Fruit fly (Drosophila melanogaster): ENCODE results near the gene TTLL1B.

TTLL1B gene

DNA sequence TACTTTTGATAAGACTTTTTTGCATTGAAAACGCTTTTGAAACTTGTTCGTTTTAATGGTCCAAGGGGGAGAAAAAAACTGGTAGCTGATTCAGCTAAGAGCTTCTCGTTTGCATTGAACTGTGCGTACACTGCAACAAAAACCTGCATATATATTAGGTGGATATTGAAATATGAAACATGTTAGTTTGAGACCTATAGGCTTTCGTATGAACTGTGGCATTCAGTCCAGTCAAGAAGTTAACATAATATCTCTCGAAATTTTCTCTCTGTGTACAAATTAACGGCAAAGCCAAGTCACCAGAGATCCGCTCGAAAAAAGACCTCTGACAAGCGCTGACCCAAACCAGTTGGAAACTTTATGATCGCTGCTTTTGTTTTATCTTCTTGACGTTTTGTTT lies 50.0 kb downstream of the TTLL1B start (continued):
- TF ChIP-seq CG2116 (GFP tag; optimal IDR thresholded peaks at IDR 0.05) = peak; percentile 30

dm6 chr3L:4698496-4698895 lies 50.4 kb downstream of the TTLL1B start:
- TF ChIP-seq Sox102F (GFP tag; optimal IDR thresholded peaks at IDR 0.05) (no peak), ATbp (GFP tag; optimal IDR thresholded peaks at IDR 0.05) (no peak), Adf1 (GFP tag; IDR thresholded peaks at IDR 0.05) (0 out of 2 replicates have a peak, but pooled peaks have one; percentile 0), vvl (GFP tag; IDR thresholded peaks at IDR 0.05) (peak; percentile 7), E2f2 (GFP tag; IDR thresholded peaks at IDR 0.05) (no peak), CG3838 (GFP tag; optimal IDR thresholded peaks at IDR 0.05) (no peak), chinmo (GFP tag; IDR thresholded peaks at IDR 0.05; ENCODE audit: partially characterized antibody) (peak; percentile 57; the same call in 1 of the 4 replicates)

All from whole organism, embryonic.